Fruit fly (Drosophila melanogaster) whole organism, prepupa: ENCODE data around the gene CG13014.

Experiments used
- Blimp-1 ChIP-seq: fragments of 200-800 bp; sonication (Bioruptor generic); optimal IDR thresholded peaks from 3 replicates; lab custom pipeline; 2017; ENCODE audit warnings: missing biosample characterization, missing genetic modification characterization, mild to moderate bottlenecking, moderate library complexity, missing genetic modification reagents
- CG10631 ChIP-seq: fragments of 200-800 bp; sonication (Bioruptor generic); optimal IDR thresholded peaks from 2 replicates; lab custom pipeline; 2016; ENCODE audit warnings: missing biosample characterization, missing genetic modification characterization
- CG10669 ChIP-seq: fragments of 200-800 bp; sonication (Bioruptor generic); optimal IDR thresholded peaks from 3 replicates; lab custom pipeline; 2018; ENCODE audit warnings: missing biosample characterization, mild to moderate bottlenecking, missing genetic modification characterization, moderate library complexity
- CG11902 ChIP-seq: fragments of 200-800 bp; sonication (Bioruptor generic); optimal IDR thresholded peaks from 3 replicates; lab custom pipeline; 2016; ENCODE audit warnings: missing biosample characterization, missing genetic modification characterization
- CG15336 ChIP-seq: fragments of 200-800 bp; sonication (Bioruptor generic); IDR thresholded peaks from 2 replicates; pipeline ENCODE4 v1.3.6; 2022; ENCODE audit warnings: missing biosample characterization, missing genetic modification characterization
- CG1621 ChIP-seq: fragments of 200-800 bp; sonication (Bioruptor generic); optimal IDR thresholded peaks from 3 replicates; lab custom pipeline; 2018; ENCODE audit warnings: missing biosample characterization, mild to moderate bottlenecking, missing genetic modification characterization
- CG3032 ChIP-seq: fragments of 200-800 bp; optimal IDR thresholded peaks from 2 replicates; lab custom pipeline; 2019; ENCODE audit warnings: missing biosample characterization, mild to moderate bottlenecking, missing genetic modification characterization, moderate library complexity
- CG31627 ChIP-seq: fragments of 200-800 bp; sonication (Bioruptor generic); optimal IDR thresholded peaks from 3 replicates; lab custom pipeline; 2016; ENCODE audit warnings: missing biosample characterization, missing genetic modification characterization
- CG4318 ChIP-seq: fragments of 200-800 bp; sonication (Bioruptor generic); optimal IDR thresholded peaks from 3 replicates; lab custom pipeline; 2017; ENCODE audit warnings: missing biosample characterization, mild to moderate bottlenecking, missing genetic modification characterization
- CG6163 ChIP-seq: fragments of 200-800 bp; sonication (Bioruptor generic); IDR thresholded peaks from 3 replicates; pipeline ENCODE4 v1.3.6; 2022; ENCODE audit warnings: missing biosample characterization, missing genetic modification characterization
- CG6276 ChIP-seq: fragments of 200-800 bp; sonication (Bioruptor generic); optimal IDR thresholded peaks from 2 replicates; lab custom pipeline; 2017; ENCODE audit warnings: missing biosample characterization, mild to moderate bottlenecking, missing genetic modification characterization
- CG6792 ChIP-seq: fragments of 200-800 bp; sonication (Bioruptor generic); optimal IDR thresholded peaks from 3 replicates; lab custom pipeline; 2016; ENCODE audit warnings: missing biosample characterization, missing genetic modification characterization
- CG6808 ChIP-seq: fragments of 200-800 bp; sonication (Bioruptor generic); optimal IDR thresholded peaks from 3 replicates; lab custom pipeline; 2017; ENCODE audit warnings: missing biosample characterization, missing genetic modification characterization, mild to moderate bottlenecking, moderate library complexity, missing genetic modification reagents
- CG6854 ChIP-seq: fragments of 200-800 bp; sonication (Bioruptor generic); optimal IDR thresholded peaks from 2 replicates; lab custom pipeline; 2017; ENCODE audit warnings: missing biosample characterization, mild to moderate bottlenecking, missing genetic modification characterization
- CG8119 ChIP-seq: fragments of 200-800 bp; sonication (Bioruptor generic); IDR thresholded peaks from 3 replicates; pipeline ENCODE4 v1.3.6; 2022; ENCODE audit warnings: missing biosample characterization, missing genetic modification characterization
- CG8632 ChIP-seq: fragments of 200-800 bp; sonication (Bioruptor generic); optimal IDR thresholded peaks from 3 replicates; lab custom pipeline; 2016; ENCODE audit warnings: missing biosample characterization, missing genetic modification characterization
- CG9139 ChIP-seq: fragments of 200-800 bp; sonication (Bioruptor generic); optimal IDR thresholded peaks from 3 replicates; lab custom pipeline; 2017; ENCODE audit warnings: missing biosample characterization, mild to moderate bottlenecking, missing genetic modification characterization
- Eip75B ChIP-seq: fragments of 200-800 bp; sonication (Bioruptor generic); optimal IDR thresholded peaks from 3 replicates; lab custom pipeline; 2016; ENCODE audit warnings: missing biosample characterization, missing genetic modification characterization
- Eip93F ChIP-seq: fragments of 200-800 bp; sonication (Bioruptor generic); optimal IDR thresholded peaks from 2 replicates; lab custom pipeline; 2016; ENCODE audit warnings: missing biosample characterization, mild to moderate bottlenecking, missing genetic modification characterization
- Ets21C ChIP-seq: fragments of 200-800 bp; sonication (Bioruptor generic); optimal IDR thresholded peaks from 3 replicates; lab custom pipeline; 2016; ENCODE audit warnings: missing biosample characterization, missing genetic modification characterization
- Ets96B ChIP-seq: fragments of 200-800 bp; optimal IDR thresholded peaks from 2 replicates; lab custom pipeline; 2019; ENCODE audit warnings: missing biosample characterization, mild to moderate bottlenecking, missing genetic modification characterization, moderate library complexity
- Gug ChIP-seq: fragments of 200-800 bp; sonication (Bioruptor generic); IDR thresholded peaks from 2 replicates; pipeline ENCODE4 v1.3.6; 2022; ENCODE audit warnings: missing biosample characterization, missing genetic modification characterization
- Hr39 ChIP-seq: fragments of 200-800 bp; sonication (Bioruptor generic); optimal IDR thresholded peaks from 2 replicates; lab custom pipeline; 2016; ENCODE audit warnings: missing biosample characterization, missing genetic modification characterization
- Hr4 ChIP-seq: fragments of 200-800 bp; sonication (Bioruptor generic); optimal IDR thresholded peaks from 3 replicates; lab custom pipeline; 2016; ENCODE audit warnings: missing biosample characterization, missing genetic modification characterization
- Met ChIP-seq: fragments of 200-800 bp; sonication (Bioruptor generic); optimal IDR thresholded peaks from 3 replicates; lab custom pipeline; 2016; ENCODE audit warnings: missing biosample characterization, missing genetic modification characterization
- OdsH ChIP-seq: fragments of 200-800 bp; sonication (Bioruptor generic); optimal IDR thresholded peaks from 3 replicates; lab custom pipeline; 2016; ENCODE audit warnings: missing biosample characterization, missing genetic modification characterization
- Smox ChIP-seq: fragments of 200-800 bp; sonication (Bioruptor generic); optimal IDR thresholded peaks from 3 replicates; lab custom pipeline; 2016; ENCODE audit warnings: missing biosample characterization, missing genetic modification characterization
- Sox102F ChIP-seq: fragments of 200-800 bp; sonication (Bioruptor generic); optimal IDR thresholded peaks from 2 replicates; lab custom pipeline; 2016; ENCODE audit warnings: missing biosample characterization, mild to moderate bottlenecking, missing genetic modification characterization
- Sox14 ChIP-seq: fragments of 200-800 bp; sonication (Bioruptor generic); optimal IDR thresholded peaks from 3 replicates; lab custom pipeline; 2016; ENCODE audit warnings: missing biosample characterization, missing genetic modification characterization
- achi ChIP-seq: fragments of 200-800 bp; sonication (Bioruptor generic); optimal IDR thresholded peaks from 3 replicates; lab custom pipeline; 2016; ENCODE audit warnings: missing biosample characterization, missing genetic modification characterization
- acj6 ChIP-seq: fragments of 200-800 bp; sonication (Bioruptor generic); optimal IDR thresholded peaks from 3 replicates; lab custom pipeline; 2016; ENCODE audit warnings: missing biosample characterization, missing genetic modification characterization
- cyc ChIP-seq: fragments of 200-800 bp; sonication (Bioruptor generic); optimal IDR thresholded peaks from 3 replicates; lab custom pipeline; 2016; ENCODE audit warnings: missing biosample characterization, missing genetic modification characterization
- dac ChIP-seq: fragments of 200-800 bp; sonication (Bioruptor generic); optimal IDR thresholded peaks from 2 replicates; lab custom pipeline; 2017; ENCODE audit warnings: missing biosample characterization, mild to moderate bottlenecking, missing genetic modification characterization
- dsx ChIP-seq: fragments of 200-800 bp; optimal IDR thresholded peaks from 3 replicates; lab custom pipeline; 2019; ENCODE audit warnings: missing biosample characterization, mild to moderate bottlenecking, missing genetic modification characterization, moderate library complexity; ENCODE audit not compliant: poor library complexity, severe bottlenecking
- eg ChIP-seq: fragments of 200-800 bp; sonication (Bioruptor generic); IDR thresholded peaks from 3 replicates; pipeline ENCODE4 v1.3.6; 2022; ENCODE audit warnings: missing biosample characterization, missing genetic modification characterization
- fd59A ChIP-seq: fragments of 200-800 bp; sonication (Bioruptor generic); optimal IDR thresholded peaks from 2 replicates; lab custom pipeline; 2017; ENCODE audit warnings: missing biosample characterization, mild to moderate bottlenecking, missing genetic modification characterization, missing genetic modification reagents
- fd85E ChIP-seq: fragments of 200-800 bp; sonication (Bioruptor generic); optimal IDR thresholded peaks from 3 replicates; lab custom pipeline; 2016; ENCODE audit warnings: missing biosample characterization, missing genetic modification characterization
- fkh ChIP-seq: fragments of 200-800 bp; sonication (Bioruptor generic); optimal IDR thresholded peaks from 3 replicates; lab custom pipeline; 2017; ENCODE audit warnings: missing biosample characterization, mild to moderate bottlenecking, missing genetic modification characterization, moderate library complexity
- lz ChIP-seq: fragments of 200-800 bp; sonication (Bioruptor generic); optimal IDR thresholded peaks from 3 replicates; lab custom pipeline; 2016; ENCODE audit warnings: missing biosample characterization, missing genetic modification characterization
- net ChIP-seq: fragments of 200-800 bp; sonication (Bioruptor generic); optimal IDR thresholded peaks from 3 replicates; lab custom pipeline; 2016; ENCODE audit warnings: missing biosample characterization, missing genetic modification characterization
- pdm3 ChIP-seq: fragments of 200-800 bp; sonication (Bioruptor generic); optimal IDR thresholded peaks from 3 replicates; lab custom pipeline; 2016; ENCODE audit warnings: missing biosample characterization, missing genetic modification characterization
- salr ChIP-seq, 2 experiments: fragments of 200-800 bp; sonication (Bioruptor generic); optimal IDR thresholded peaks; 3 replicates each; lab custom pipeline; 2016 to 2018; ENCODE audit warnings: missing biosample characterization in 2 of 2, missing genetic modification characterization in 2 of 2, mild to moderate bottlenecking in 1 of 2
- spab ChIP-seq: fragments of 200-800 bp; sonication (Bioruptor generic); optimal IDR thresholded peaks from 2 replicates; lab custom pipeline; 2017; ENCODE audit warnings: missing biosample characterization, mild to moderate bottlenecking, missing genetic modification characterization, missing genetic modification reagents
- ss ChIP-seq, 2 experiments: fragments of 200-800 bp; sonication (Bioruptor generic); optimal IDR thresholded peaks; 2 replicates in 1 of 2; 3 replicates in 1 of 2; lab custom pipeline; 2017 to 2018; ENCODE audit warnings: mild to moderate bottlenecking in 2 of 2, missing biosample characterization in 2 of 2, missing genetic modification characterization in 2 of 2, moderate library complexity in 1 of 2
- svp ChIP-seq: fragments of 200-800 bp; sonication (Bioruptor generic); peaks from one replicate; lab custom pipeline; 2016; ENCODE audit warnings: missing biosample characterization, missing genetic modification characterization
- vri ChIP-seq: fragments of 200-800 bp; sonication (Bioruptor generic); optimal IDR thresholded peaks from 3 replicates; lab custom pipeline; 2016; ENCODE audit warnings: missing biosample characterization, mild to moderate bottlenecking, missing genetic modification characterization

CG13014 gene

dm6 chrX:16599770-16600169 lies 12.1 kb downstream of the CG13014 start (continued):
- TF ChIP-seq achi (GFP tag; lab: Kevin White, UChicago) (peak; percentile 79), CG6808 (peak; percentile 98), CG10669 (GFP tag; lab: Kevin White, UChicago) (peak; percentile 95), CG4318 (GFP tag; lab: Kevin White, UChicago) (no peak), CG31627 (GFP tag; lab: Kevin White, UChicago) (no peak), acj6 (GFP tag; lab: Kevin White, UChicago) (peak; percentile 64), CG6163 (GFP tag; lab: Robert Waterston, UW) (peak; percentile 99), Blimp-1 (GFP tag; lab: Kevin White, UChicago) (peak; percentile 65), Met (GFP tag; lab: Kevin White, UChicago) (no peak), salr (GFP tag; optimal IDR thresholded peaks at IDR 0.05; lab: Kevin White, UChicago) (peak; percentile 83 to 92), Sox14 (peak; percentile 56), CG3032 (tag; lab: Kevin White, UChicago) (peak; percentile 86), lz (GFP tag; lab: Kevin White, UChicago) (peak; percentile 42), Eip75B (peak; percentile 83), Ets96B (tag; lab: Kevin White, UChicago) (peak; percentile 89), Eip93F (GFP tag; lab: Kevin White, UChicago) (peak; percentile 71), eg (GFP tag; lab: Robert Waterston, UW) (peak; percentile 96), Sox102F (peak; percentile 78), Gug (GFP tag; lab: Robert Waterston, UW) (peak; percentile 76), fd85E (GFP tag; lab: Kevin White, UChicago) (no peak), pdm3 (peak; percentile 85), Ets21C (no peak), Smox (GFP tag; lab: Kevin White, UChicago) (no peak), CG6276 (peak; percentile 90), CG11902 (GFP tag; lab: Kevin White, UChicago) (no peak), Hr39 (GFP tag; lab: Kevin White, UChicago) (no peak), CG8119 (GFP tag; lab: Robert Waterston, UW) (peak; percentile 92), fkh (GFP tag; lab: Kevin White, UChicago) (no peak), vri (GFP tag; lab: Kevin White, UChicago) (peak; percentile 86), fd59A (GFP tag; lab: Kevin White, UChicago) (peak; percentile 86), CG8632 (GFP tag; lab: Kevin White, UChicago) (peak; percentile 88), cyc (GFP tag; lab: Kevin White, UChicago) (peak; percentile 33), svp (no peak), Hr4 (GFP tag; lab: Kevin White, UChicago) (no peak), dac (GFP tag; lab: Kevin White, UChicago) (peak; percentile 71)

dm6 chrX:16607828-16608227 lies 20.2 kb downstream of the CG13014 start:
- TF ChIP-seq dsx (GFP tag; lab: Kevin White, UChicago) (no peak), Ets96B (tag; lab: Kevin White, UChicago) (no peak), CG1621 (tag; lab: Kevin White, UChicago) (peak; percentile 45), ss (GFP tag; optimal IDR thresholded peaks at IDR 0.05; lab: Kevin White, UChicago) (peak in 1 of 2 experiments; percentile 4), CG8632 (GFP tag; lab: Kevin White, UChicago) (no peak)

- TF ChIP-seq CG6792 (GFP tag; lab: Kevin White, UChicago) = no peak
- TF ChIP-seq ss (GFP tag; optimal IDR thresholded peaks at IDR 0.05; lab: Kevin White, UChicago) = peak; percentile 31 to 58
- TF ChIP-seq CG15336 (GFP tag; lab: Robert Waterston, UW) = no peak
- no peak for TF ChIP-seq fd85E (GFP tag; lab: Kevin White, UChicago)
- no peak for TF ChIP-seq CG31627 (GFP tag; lab: Kevin White, UChicago)
- TF ChIP-seq salr (GFP tag; optimal IDR thresholded peaks at IDR 0.05; lab: Kevin White, UChicago) = no peak
- no peak for TF ChIP-seq CG10669 (GFP tag; lab: Kevin White, UChicago)
- TF ChIP-seq CG8119 (GFP tag; lab: Robert Waterston, UW) = peak; percentile 22; the same call in 1 of the 3 replicates
- no peak for TF ChIP-seq CG11902 (GFP tag; lab: Kevin White, UChicago)
- peak; percentile 15 for TF ChIP-seq Sox14
- no peak for TF ChIP-seq OdsH (GFP tag; lab: Kevin White, UChicago)
- TF ChIP-seq acj6 (GFP tag; lab: Kevin White, UChicago) = no peak
- peak; percentile 20 for TF ChIP-seq dsx (GFP tag; lab: Kevin White, UChicago)
- TF ChIP-seq net (GFP tag; lab: Kevin White, UChicago) = no peak
- no peak for TF ChIP-seq CG9139
- no peak for TF ChIP-seq CG4318 (GFP tag; lab: Kevin White, UChicago)
- TF ChIP-seq svp = no peak
- no peak for TF ChIP-seq CG10631 (GFP tag; lab: Kevin White, UChicago)
- TF ChIP-seq CG6854 (GFP tag; lab: Kevin White, UChicago) = peak; percentile 4
- 0 out of 3 replicates have a peak, but pooled peaks have one; percentile 11 for TF ChIP-seq eg (GFP tag; lab: Robert Waterston, UW)
- TF ChIP-seq spab (GFP tag; lab: Kevin White, UChicago) = no peak
- TF ChIP-seq fkh (GFP tag; lab: Kevin White, UChicago) = no peak
- TF ChIP-seq vri (GFP tag; lab: Kevin White, UChicago) = no peak
Measured at dm6 chrX:16610601-16611058, 23.0 kb downstream of the CG13014 start, which contains the start of gene mbt. Gene mbt (plus strand): TSS chrX:16610685.
